Worm (Caenorhabditis elegans) whole organism, mixed stage, embryonic: Measurements from ENCODE around the gene ttr-44.

ENCODE experiments used
- bed-3 ChIP-seq: fragments of 200-800 bp; sonication (Bioruptor generic); optimal IDR thresholded peaks from 3 replicates; lab custom pipeline; 2018; ENCODE audit warnings: mild to moderate bottlenecking, missing genetic modification characterization, moderate library complexity, missing compliant biosample characterization
- elt-1 ChIP-seq: sonication (generic microtip); optimal IDR thresholded peaks from 2 replicates; lab custom pipeline; 2017; ENCODE audit warnings: missing genetic modification characterization, mild to moderate bottlenecking, missing compliant biosample characterization, antibody characterized with exemption, moderate library complexity, borderline replicate concordance; ENCODE audit not compliant: insufficient read depth
- lin-13 ChIP-seq: fragments of 150-350 bp; optimal IDR thresholded peaks from 2 replicates; lab custom pipeline; 2014; ENCODE audit warnings: missing biosample characterization, missing genetic modification characterization
- lin-32 ChIP-seq: fragments of 200-800 bp; sonication (Bioruptor generic); optimal IDR thresholded peaks from 2 replicates; lab custom pipeline; 2018; ENCODE audit warnings: mild to moderate bottlenecking, missing genetic modification characterization, missing compliant biosample characterization
- nhr-12 ChIP-seq: fragments of 150-350 bp; optimal IDR thresholded peaks from 2 replicates; lab custom pipeline; 2014; ENCODE audit warnings: missing biosample characterization, missing genetic modification characterization
- nhr-76 ChIP-seq: sonication (generic microtip); optimal IDR thresholded peaks from 2 replicates; lab custom pipeline; 2017; ENCODE audit warnings: missing biosample characterization, missing genetic modification characterization
- pha-4 ChIP-seq: fragments of 150-350 bp; optimal IDR thresholded peaks from 2 replicates; lab custom pipeline; 2018; ENCODE audit warnings: missing biosample characterization, missing genetic modification reagents, missing genetic modification characterization
- sem-2 ChIP-seq: fragments of 200-800 bp; sonication (Bioruptor generic); optimal IDR thresholded peaks from 2 replicates; lab custom pipeline; 2018; ENCODE audit warnings: mild to moderate bottlenecking, missing genetic modification characterization, missing compliant biosample characterization
- snpc-4 ChIP-seq: fragments of 150-350 bp; optimal IDR thresholded peaks from 2 replicates; lab custom pipeline; 2014; ENCODE audit warnings: missing biosample characterization, missing genetic modification characterization

- TF ChIP-seq nhr-76 (tag; lab: Kevin White, UChicago) (no peak), nhr-12 (tag; lab: Kevin White, UChicago) (no peak), elt-1 (tag; lab: Kevin White, UChicago) (no peak), bed-3 (GFP tag; lab: Kevin White, UChicago) (no peak), lin-32 (GFP tag; lab: Kevin White, UChicago) (no peak), snpc-4 (tag; lab: Kevin White, UChicago) (no peak), pha-4 (no peak), lin-13 (no peak), sem-2 (GFP tag; lab: Kevin White, UChicago) (no peak)
Measured at ce11 chrV:13515115-13515514, 15.4 kb downstream of the ttr-44 start, which contains the start of gene semi-1.
